Worm (Caenorhabditis elegans) whole organism, L1 larva: ENCODE measurements around the gene pqbp-1.1.

Experiments used
- F16B12.6 ChIP-seq: fragments of 150-350 bp; optimal IDR thresholded peaks from 2 replicates; lab custom pipeline; 2014; ENCODE audit warnings: missing biosample characterization, missing genetic modification characterization
- elt-3 ChIP-seq, 6 experiments: fragments of 150-350 bp in 1 of 6; sonication (generic microtip); optimal IDR thresholded peaks; 2 replicates each; lab custom pipeline; 2017 to 2018; ENCODE audit warnings: missing biosample characterization in 6 of 6, missing genetic modification characterization in 6 of 6, inconsistent platforms in 1 of 6
- mep-1 ChIP-seq: fragments of 150-350 bp; optimal IDR thresholded peaks from 2 replicates; lab custom pipeline; 2014; ENCODE audit warnings: missing biosample characterization, missing genetic modification characterization
- nhr-90 ChIP-seq: sonication (generic microtip); optimal IDR thresholded peaks from 2 replicates; lab custom pipeline; 2016; ENCODE audit warnings: mild to moderate bottlenecking, missing genetic modification characterization, missing compliant biosample characterization; ENCODE audit not compliant: poor library complexity

DNA sequence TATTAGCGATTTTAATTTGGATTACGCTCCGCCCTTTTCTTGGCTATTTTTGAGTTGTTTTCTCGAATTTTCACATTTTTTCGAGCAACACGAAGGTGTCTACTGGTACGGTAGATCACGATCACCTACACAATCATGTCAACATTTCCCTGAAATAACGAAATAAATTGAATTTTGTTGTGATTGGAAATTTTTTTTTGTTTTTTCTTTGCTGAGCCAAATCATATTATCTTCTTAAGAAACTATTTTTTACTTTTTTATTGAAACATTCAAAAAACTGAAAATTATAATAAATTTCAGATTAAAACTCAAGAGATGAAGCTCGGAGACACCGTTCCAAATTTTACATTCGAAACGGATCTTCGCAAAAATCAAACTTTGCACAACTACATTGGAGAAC lies 43.2 kb downstream of the pqbp-1.1 start, which contains the start of gene prdx-6:
- TF ChIP-seq mep-1 (tag; lab: Kevin White, UChicago) = no peak
- no peak for TF ChIP-seq elt-3 (tag; optimal IDR thresholded peaks at IDR 0.05; lab: Kevin White, UChicago)
- TF ChIP-seq nhr-90 (tag; lab: Kevin White, UChicago) = no peak
- TF ChIP-seq F16B12.6 (tag; lab: Kevin White, UChicago) = no peak
